Fruit fly (Drosophila melanogaster) whole organism, embryonic: Measurements from ENCODE around the gene mRpL13.
A peak's percentile ranks its signal among the peaks of the same experiment; 100 is the strongest.

ENCODE experiments used
- Abd-B ChIP-seq: fragments of 200-800 bp; sonication (Bioruptor generic); optimal IDR thresholded peaks from 2 replicates; lab custom pipeline; 2018; ENCODE audit warnings: missing biosample characterization, mild to moderate bottlenecking, missing genetic modification characterization, moderate library complexity
- BtbVII ChIP-seq: fragments of 200-800 bp; sonication (Bioruptor generic); optimal IDR thresholded peaks from 3 replicates; lab custom pipeline; 2017; ENCODE audit warnings: missing biosample characterization, mild to moderate bottlenecking, missing genetic modification characterization
- Bteb2 ChIP-seq: fragments of 200-800 bp; sonication (Bioruptor generic); optimal IDR thresholded peaks from 2 replicates; lab custom pipeline; 2016; ENCODE audit warnings: missing biosample characterization, missing genetic modification characterization
- CG11398 ChIP-seq: fragments of 200-800 bp; sonication (Bioruptor generic); optimal IDR thresholded peaks from 2 replicates; lab custom pipeline; 2016; ENCODE audit warnings: missing biosample characterization, missing genetic modification characterization
- CG12219 ChIP-seq: fragments of 200-800 bp; sonication (Bioruptor generic); optimal IDR thresholded peaks from 3 replicates; lab custom pipeline; 2018; ENCODE audit warnings: missing biosample characterization, mild to moderate bottlenecking, missing genetic modification characterization
- CG15073 ChIP-seq: fragments of 200-800 bp; sonication (Bioruptor generic); optimal IDR thresholded peaks from 2 replicates; lab custom pipeline; 2016; ENCODE audit warnings: missing biosample characterization, missing genetic modification characterization
- CG1602 ChIP-seq: fragments of 200-800 bp; sonication (Bioruptor generic); optimal IDR thresholded peaks from 3 replicates; lab custom pipeline; 2016; ENCODE audit warnings: missing biosample characterization, missing genetic modification characterization
- CG32772 ChIP-seq: fragments of 200-800 bp; sonication (Bioruptor generic); IDR thresholded peaks from 2 replicates; pipeline ENCODE4 v1.3.6; 2022; ENCODE audit warnings: missing biosample characterization, missing genetic modification characterization
- CG4820 ChIP-seq: fragments of 200-800 bp; sonication (Bioruptor generic); optimal IDR thresholded peaks from 3 replicates; lab custom pipeline; 2016; ENCODE audit warnings: missing biosample characterization, missing genetic modification characterization
- CG6175 ChIP-seq: fragments of 200-800 bp; sonication (Bioruptor generic); IDR thresholded peaks from 3 replicates; pipeline ENCODE4 v1.3.6; 2022; ENCODE audit warnings: missing biosample characterization, missing genetic modification characterization
- CG6765 ChIP-seq: fragments of 200-800 bp; sonication (Bioruptor generic); optimal IDR thresholded peaks from 3 replicates; lab custom pipeline; 2017; ENCODE audit warnings: missing biosample characterization, mild to moderate bottlenecking, missing genetic modification characterization
- CG9876 ChIP-seq: fragments of 200-800 bp; sonication (Bioruptor generic); optimal IDR thresholded peaks from 2 replicates; lab custom pipeline; 2016; ENCODE audit warnings: missing biosample characterization, missing genetic modification characterization
- Chrac-16 ChIP-seq: fragments of 200-800 bp; sonication (Bioruptor generic); optimal IDR thresholded peaks from 3 replicates; lab custom pipeline; 2016; ENCODE audit warnings: missing biosample characterization, missing genetic modification characterization
- D19B ChIP-seq: fragments of 200-800 bp; sonication (Bioruptor generic); optimal IDR thresholded peaks from 2 replicates; lab custom pipeline; 2017; ENCODE audit warnings: missing biosample characterization, mild to moderate bottlenecking, missing genetic modification characterization
- Dad ChIP-seq: fragments of 200-800 bp; sonication (Bioruptor generic); optimal IDR thresholded peaks from 3 replicates; lab custom pipeline; 2016; ENCODE audit warnings: missing biosample characterization, missing genetic modification characterization
- Dbx ChIP-seq: fragments of 200-800 bp; sonication (Bioruptor generic); IDR thresholded peaks from 3 replicates; pipeline ENCODE4 v1.3.6; 2022; ENCODE audit warnings: missing biosample characterization, missing genetic modification characterization
- Doc2 ChIP-seq: fragments of 200-800 bp; sonication (Bioruptor generic); IDR thresholded peaks from 2 replicates; pipeline ENCODE4 v1.3.6; 2022; ENCODE audit warnings: missing biosample characterization, missing genetic modification characterization
- Drgx ChIP-seq: fragments of 200-800 bp; sonication (Bioruptor generic); IDR thresholded peaks from 2 replicates; pipeline ENCODE4 v1.3.6; 2022; ENCODE audit warnings: missing biosample characterization, missing genetic modification characterization
- HmgZ ChIP-seq: fragments of 200-800 bp; sonication (Bioruptor generic); optimal IDR thresholded peaks from 2 replicates; lab custom pipeline; 2018; ENCODE audit warnings: missing biosample characterization, mild to moderate bottlenecking, missing genetic modification characterization
- Hr51 ChIP-seq, 2 experiments: fragments of 200-800 bp; sonication (Bioruptor generic); optimal IDR thresholded peaks; 2 replicates in 1 of 2; 3 replicates in 1 of 2; lab custom pipeline; 2016 to 2018; ENCODE audit warnings: missing biosample characterization in 2 of 2, missing genetic modification characterization in 2 of 2, mild to moderate bottlenecking in 1 of 2, moderate library complexity in 1 of 2
- Med ChIP-seq: fragments of 200-800 bp; sonication (Bioruptor generic); peaks from one replicate; lab custom pipeline; 2016; ENCODE audit warnings: missing biosample characterization, missing genetic modification characterization, mild to moderate bottlenecking, inconsistent platforms, moderate library complexity
- Nf-YB ChIP-seq: fragments of 200-800 bp; sonication (Bioruptor generic); optimal IDR thresholded peaks from 3 replicates; lab custom pipeline; 2019; ENCODE audit warnings: missing biosample characterization, mild to moderate bottlenecking, missing genetic modification characterization, moderate library complexity
- Optix ChIP-seq: fragments of 200-800 bp; sonication (Bioruptor generic); IDR thresholded peaks from 3 replicates; pipeline ENCODE4 v1.3.6; 2022; ENCODE audit warnings: missing biosample characterization, missing genetic modification characterization
- Pdp1 ChIP-seq, 2 experiments: fragments of 200-800 bp; sonication (Bioruptor generic); optimal IDR thresholded peaks; 3 replicates each; lab custom pipeline; 2016; ENCODE audit warnings: missing biosample characterization in 2 of 2, missing genetic modification characterization in 2 of 2, mild to moderate bottlenecking in 1 of 2, moderate library complexity in 1 of 2
- Sox102F ChIP-seq: fragments of 200-800 bp; sonication (Bioruptor generic); optimal IDR thresholded peaks from 2 replicates; lab custom pipeline; 2018; ENCODE audit warnings: missing biosample characterization, mild to moderate bottlenecking, missing genetic modification characterization, moderate library complexity
- Trl ChIP-seq, 3 experiments: fragments of >200 bp in 2 of 3; fragments of 200-800 bp in 1 of 3; sonication (Bioruptor generic) in 1 of 3; optimal IDR thresholded peaks; 2 replicates in 1 of 3; 3 replicates in 2 of 3; lab custom pipeline; 2016 to 2017; ENCODE audit warnings: missing biosample characterization in 1 of 3, missing genetic modification characterization in 1 of 3
- Usf ChIP-seq: fragments of 200-800 bp; sonication (Bioruptor generic); optimal IDR thresholded peaks from 2 replicates; lab custom pipeline; 2017; ENCODE audit warnings: missing genotype, missing biosample characterization, missing genetic modification characterization
- bbx ChIP-seq: fragments of 200-800 bp; sonication (Bioruptor generic); IDR thresholded peaks from 2 replicates; pipeline ENCODE4 v1.3.6; 2022; ENCODE audit warnings: missing biosample characterization, missing genetic modification characterization; ENCODE audit not compliant: partially characterized antibody
- dpn ChIP-seq, 2 experiments: fragments of 200-800 bp; sonication (Bioruptor generic); optimal IDR thresholded peaks; 3 replicates each; lab custom pipeline; 2016; ENCODE audit warnings: missing biosample characterization in 2 of 2, missing genetic modification characterization in 2 of 2
- dysf ChIP-seq: fragments of 200-800 bp; sonication (Bioruptor generic); IDR thresholded peaks from 3 replicates; pipeline ENCODE4 v1.3.6; 2022; ENCODE audit warnings: missing biosample characterization, missing genetic modification characterization
- gfzf ChIP-seq: fragments of 200-800 bp; sonication (Bioruptor generic); optimal IDR thresholded peaks from 2 replicates; lab custom pipeline; 2016; ENCODE audit warnings: missing biosample characterization, mild to moderate bottlenecking, missing genetic modification characterization, moderate library complexity
- gsb-n ChIP-seq: fragments of 200-800 bp; sonication (Bioruptor generic); optimal IDR thresholded peaks from 3 replicates; lab custom pipeline; 2018; ENCODE audit warnings: missing biosample characterization, mild to moderate bottlenecking, missing genetic modification characterization
- h ChIP-seq: fragments of >200 bp; optimal IDR thresholded peaks from 2 replicates; lab custom pipeline; 2017
- jing ChIP-seq: fragments of 200-800 bp; sonication (Bioruptor generic); optimal IDR thresholded peaks from 2 replicates; lab custom pipeline; 2018; ENCODE audit warnings: missing biosample characterization, mild to moderate bottlenecking, missing genetic modification characterization
- lbe ChIP-seq: fragments of 200-800 bp; sonication (Bioruptor generic); optimal IDR thresholded peaks from 2 replicates; lab custom pipeline; 2016; ENCODE audit warnings: missing biosample characterization, mild to moderate bottlenecking, missing genetic modification characterization
- lilli ChIP-seq: fragments of 200-800 bp; sonication (Bioruptor generic); optimal IDR thresholded peaks from 3 replicates; lab custom pipeline; 2016; ENCODE audit warnings: missing biosample characterization, missing genetic modification characterization
- onecut ChIP-seq: fragments of 200-800 bp; sonication (Bioruptor generic); IDR thresholded peaks from 2 replicates; pipeline ENCODE4 v1.3.6; 2022; ENCODE audit warnings: missing biosample characterization, missing genetic modification characterization
- phol ChIP-seq: fragments of 200-800 bp; sonication (Bioruptor generic); optimal IDR thresholded peaks from 3 replicates; lab custom pipeline; 2018; ENCODE audit warnings: missing biosample characterization, mild to moderate bottlenecking, missing genetic modification characterization, moderate library complexity
- sc ChIP-seq, 3 experiments: fragments of >200 bp in 2 of 3; fragments of 200-800 bp in 1 of 3; sonication (Bioruptor generic) in 1 of 3; optimal IDR thresholded peaks; 2 replicates in 2 of 3; 3 replicates in 1 of 3; lab custom pipeline; 2017; ENCODE audit warnings: mild to moderate bottlenecking in 1 of 3, missing biosample characterization in 1 of 3, missing genetic modification characterization in 1 of 3, missing genetic modification reagents in 1 of 3
- sd ChIP-seq: fragments of 200-800 bp; sonication (Bioruptor generic); optimal IDR thresholded peaks from 3 replicates; lab custom pipeline; 2018; ENCODE audit warnings: missing biosample characterization, mild to moderate bottlenecking, missing genetic modification characterization, moderate library complexity
- sens ChIP-seq: fragments of 200-800 bp; sonication (Bioruptor generic); peaks from one replicate; lab custom pipeline; 2016; ENCODE audit warnings: missing biosample characterization, missing genetic modification characterization
- sna ChIP-seq: fragments of 200-800 bp; sonication (Bioruptor generic); IDR thresholded peaks from 2 replicates; pipeline ENCODE4 v1.3.6; 2022; ENCODE audit warnings: missing biosample characterization, missing genetic modification characterization; ENCODE audit not compliant: partially characterized antibody
- stwl ChIP-seq: fragments of 200-800 bp; sonication (Bioruptor generic); optimal IDR thresholded peaks from 3 replicates; lab custom pipeline; 2018; ENCODE audit warnings: missing biosample characterization, mild to moderate bottlenecking, missing genetic modification characterization, moderate library complexity
- tin ChIP-seq: fragments of 200-800 bp; sonication (Bioruptor generic); optimal IDR thresholded peaks from 3 replicates; lab custom pipeline; 2016; ENCODE audit warnings: missing biosample characterization, missing genetic modification characterization
- trem ChIP-seq: fragments of 200-800 bp; optimal IDR thresholded peaks from 3 replicates; lab custom pipeline; 2019; ENCODE audit warnings: missing biosample characterization, mild to moderate bottlenecking, missing genetic modification characterization, moderate library complexity
- twi ChIP-seq: fragments of 200-800 bp; optimal IDR thresholded peaks from 2 replicates; lab custom pipeline; 2019; ENCODE audit warnings: missing biosample characterization, mild to moderate bottlenecking, missing genetic modification characterization, moderate library complexity

Gene mRpL13

DNA sequence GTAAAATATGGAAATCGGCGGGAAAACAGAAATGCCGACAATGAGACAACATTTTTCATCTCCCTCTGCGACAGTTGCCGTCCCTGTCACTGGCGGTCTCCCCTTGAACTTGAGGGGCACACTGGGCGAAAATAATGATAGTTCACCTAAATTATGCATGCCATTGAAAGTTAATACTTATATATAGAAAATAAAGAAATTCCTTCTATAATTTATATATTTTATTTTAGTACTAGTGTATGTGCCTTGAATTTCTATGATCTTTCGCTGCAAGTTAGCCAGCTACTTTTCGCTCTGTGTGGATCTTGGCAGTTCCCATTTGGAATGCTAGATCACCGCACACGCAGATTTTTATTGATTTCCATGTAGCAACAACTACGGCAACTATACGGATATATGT, 47.6 kb upstream of the mRpL13 start (continued):
- peak; percentile 55 for TF ChIP-seq Med (GFP tag; lab: Kevin White, UChicago)
- TF ChIP-seq Dbx (GFP tag; lab: Robert Waterston, UW): no peak
- TF ChIP-seq gfzf: no peak
- TF ChIP-seq CG9876: no peak
- no peak for TF ChIP-seq Drgx (GFP tag; lab: Robert Waterston, UW)

DNA sequence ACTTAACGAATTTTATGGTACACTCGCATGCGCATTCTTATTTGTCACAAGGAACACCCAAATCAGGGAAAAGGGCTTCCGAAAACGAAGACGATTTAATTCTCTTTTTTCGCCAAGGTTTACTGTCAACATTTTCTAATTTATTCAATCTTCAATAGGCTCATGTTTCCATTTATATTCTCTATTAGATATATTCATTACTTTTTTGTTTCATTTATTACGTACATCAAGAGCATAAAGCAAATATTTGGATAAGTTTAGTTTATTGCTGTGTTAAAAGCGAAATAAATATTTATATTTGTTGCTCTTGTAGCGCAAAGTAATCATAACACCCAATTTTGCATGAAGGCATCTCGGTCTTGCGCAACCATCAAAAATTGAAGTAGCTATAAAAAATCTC, 41.9 kb upstream of the mRpL13 start:
- TF ChIP-seq CG6765 (GFP tag; lab: Kevin White, UChicago) (no peak), Pdp1 (GFP tag; optimal IDR thresholded peaks at IDR 0.05; lab: Kevin White, UChicago) (peak in 1 of 2 experiments; percentile 5), dysf (GFP tag; lab: Robert Waterston, UW) (no peak), sens (peak; percentile 48)

DNA sequence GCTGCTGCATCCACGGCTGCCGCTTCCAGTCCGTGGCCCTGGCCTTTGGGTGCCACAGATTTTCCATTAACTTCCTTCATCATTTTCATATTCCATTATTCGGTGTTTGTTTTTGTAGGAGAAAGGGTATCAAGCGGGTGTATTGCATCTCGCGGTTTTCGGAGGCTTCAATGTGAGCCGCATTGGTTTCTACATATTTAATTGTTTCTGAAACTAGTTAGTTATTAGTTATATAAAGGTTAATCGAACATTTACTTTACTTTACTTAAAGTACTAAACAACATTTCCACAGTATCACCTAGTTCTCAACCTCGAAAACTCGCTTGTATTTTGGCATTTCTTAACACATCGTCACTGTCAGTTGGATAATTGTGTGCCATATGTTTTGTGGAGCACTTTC, 40.8 kb upstream of the mRpL13 start:
- TF ChIP-seq CG11398 (GFP tag; lab: Kevin White, UChicago) (no peak), D19B (GFP tag; lab: Kevin White, UChicago) (peak; percentile 57), onecut (GFP tag; lab: Robert Waterston, UW) (peak; percentile 8; the same call in 1 of the 2 replicates), lbe (GFP tag; lab: Kevin White, UChicago) (no peak), CG32772 (GFP tag; lab: Robert Waterston, UW) (peak; percentile 67; the same call in 1 of the 2 replicates), CG9876 (no peak), trem (tag; lab: Kevin White, UChicago) (peak; percentile 44), Chrac-16 (GFP tag; lab: Kevin White, UChicago) (peak; percentile 58), Nf-YB (GFP tag; lab: Kevin White, UChicago) (no peak), Trl (optimal IDR thresholded peaks at IDR 0.05; lab: Kevin White, UChicago) (no peak), Trl (GFP tag; optimal IDR thresholded peaks at IDR 0.05; lab: Kevin White, UChicago) (peak; percentile 40), Usf (GFP tag; lab: Kevin White, UChicago) (peak; percentile 21), Pdp1 (GFP tag; optimal IDR thresholded peaks at IDR 0.05; lab: Kevin White, UChicago) (peak; percentile 19 to 58), CG12219 (GFP tag; lab: Kevin White, UChicago) (no peak), Dad (GFP tag; lab: Kevin White, UChicago) (no peak), h (lab: Kevin White, UChicago) (no peak), dpn (GFP tag; optimal IDR thresholded peaks at IDR 0.05; lab: Kevin White, UChicago) (peak; percentile 21 to 41), sc (optimal IDR thresholded peaks at IDR 0.05; lab: Kevin White, UChicago) (no peak), sc (GFP tag; optimal IDR thresholded peaks at IDR 0.05; lab: Kevin White, UChicago) (peak; percentile 25), jing (GFP tag; lab: Kevin White, UChicago) (peak; percentile 24), CG1602 (peak; percentile 23), BtbVII (no peak), sd (tag; lab: Kevin White, UChicago) (no peak), lilli (GFP tag; lab: Kevin White, UChicago) (peak; percentile 3), Bteb2 (no peak), stwl (tag; lab: Kevin White, UChicago) (peak; percentile 25), Abd-B (peak; percentile 35), Optix (GFP tag; lab: Robert Waterston, UW) (0 out of 3 replicates have a peak, but pooled peaks have one; percentile 20), CG15073 (GFP tag; lab: Kevin White, UChicago) (peak; percentile 3), Dbx (GFP tag; lab: Robert Waterston, UW) (no peak), gsb-n (tag; lab: Kevin White, UChicago) (peak; percentile 47), HmgZ (tag; lab: Kevin White, UChicago) (no peak), CG6175 (GFP tag; lab: Robert Waterston, UW) (no peak), tin (GFP tag; lab: Kevin White, UChicago) (no peak), sna (GFP tag; lab: Robert Waterston, UW) (no peak), twi (peak; percentile 33), phol (tag; lab: Kevin White, UChicago) (peak; percentile 78), Doc2 (GFP tag; lab: Robert Waterston, UW) (no peak), bbx (no peak), Hr51 (GFP tag; optimal IDR thresholded peaks at IDR 0.05; lab: Kevin White, UChicago) (peak in 1 of 2 experiments; percentile 28), Sox102F (GFP tag; lab: Kevin White, UChicago) (peak; percentile 71), CG4820 (GFP tag; lab: Kevin White, UChicago) (peak; percentile 38)
